Fruit fly (Drosophila melanogaster) whole organism, embryonic: ENCODE results near the gene AsnRS.
A peak's percentile ranks its signal among the peaks of the same experiment; 100 is the strongest.

ENCODE experiments used
- Bteb2 ChIP-seq: fragments of 200-800 bp; sonication (Bioruptor generic); optimal IDR thresholded peaks from 2 replicates; lab custom pipeline; 2016; ENCODE audit warnings: missing biosample characterization, missing genetic modification characterization
- CG10321 ChIP-seq: fragments of 200-800 bp; sonication (Bioruptor generic); IDR thresholded peaks from 2 replicates; pipeline ENCODE4 v1.3.6; 2022; ENCODE audit warnings: missing biosample characterization, missing genetic modification characterization
- CG10959 ChIP-seq: fragments of 200-800 bp; sonication (Bioruptor generic); IDR thresholded peaks from 2 replicates; pipeline ENCODE4 v1.3.6; 2022; ENCODE audit warnings: missing biosample characterization, missing genetic modification characterization
- CG10979 ChIP-seq: fragments of 200-800 bp; sonication (Bioruptor generic); optimal IDR thresholded peaks from 2 replicates; lab custom pipeline; 2018; ENCODE audit warnings: missing biosample characterization, mild to moderate bottlenecking, missing genetic modification characterization, moderate library complexity
- CG11085 ChIP-seq: fragments of 200-800 bp; sonication (Bioruptor generic); IDR thresholded peaks from 2 replicates; pipeline ENCODE4 v1.3.6; 2022; ENCODE audit warnings: missing biosample characterization, missing genetic modification characterization
- CG13894 ChIP-seq: fragments of 200-800 bp; sonication (Bioruptor generic); optimal IDR thresholded peaks from 3 replicates; lab custom pipeline; 2018; ENCODE audit warnings: missing biosample characterization, mild to moderate bottlenecking, missing genetic modification characterization, moderate library complexity
- CG1647 ChIP-seq: fragments of 200-800 bp; sonication (Bioruptor generic); optimal IDR thresholded peaks from 3 replicates; lab custom pipeline; 2016; ENCODE audit warnings: missing biosample characterization, missing genetic modification characterization
- CG17361 ChIP-seq: fragments of 200-800 bp; sonication (Bioruptor generic); IDR thresholded peaks from 3 replicates; pipeline ENCODE4 v1.3.6; 2022; ENCODE audit warnings: missing biosample characterization, missing genetic modification characterization
- CG18599 ChIP-seq: fragments of 200-800 bp; sonication (Bioruptor generic); optimal IDR thresholded peaks from 3 replicates; lab custom pipeline; 2017; ENCODE audit warnings: missing biosample characterization, missing genetic modification characterization, mild to moderate bottlenecking, moderate library complexity, missing genetic modification reagents
- CG2889 ChIP-seq: fragments of 200-800 bp; sonication (Bioruptor generic); IDR thresholded peaks from 3 replicates; pipeline ENCODE4 v1.3.6; 2022; ENCODE audit warnings: missing biosample characterization, missing genetic modification characterization
- CG33557 ChIP-seq: fragments of 200-800 bp; sonication (Bioruptor generic); optimal IDR thresholded peaks from 2 replicates; lab custom pipeline; 2019; ENCODE audit warnings: missing biosample characterization, mild to moderate bottlenecking, missing genetic modification characterization, moderate library complexity
- CG4854 ChIP-seq: fragments of 200-800 bp; sonication (Bioruptor generic); optimal IDR thresholded peaks from 2 replicates; lab custom pipeline; 2016; ENCODE audit warnings: missing biosample characterization, missing genetic modification characterization, inconsistent platforms
- CG6254 ChIP-seq: fragments of 200-800 bp; sonication (Bioruptor generic); optimal IDR thresholded peaks from 3 replicates; lab custom pipeline; 2017; ENCODE audit warnings: mild to moderate bottlenecking, missing biosample characterization, missing genetic modification reagents, missing genetic modification characterization
- CG7786 ChIP-seq: fragments of 200-800 bp; sonication (Bioruptor generic); optimal IDR thresholded peaks from 2 replicates; lab custom pipeline; 2016; ENCODE audit warnings: missing biosample characterization, missing genetic modification characterization
- CG8290 ChIP-seq, 3 experiments: fragments of 200-800 bp; sonication (Bioruptor generic); optimal IDR thresholded peaks; 2 replicates each; lab custom pipeline; 2016 to 2019; ENCODE audit warnings: missing biosample characterization in 3 of 3, missing genetic modification characterization in 3 of 3, mild to moderate bottlenecking in 2 of 3, moderate library complexity in 1 of 3
- CG8944 ChIP-seq: fragments of 200-800 bp; sonication (Bioruptor generic); optimal IDR thresholded peaks from 3 replicates; lab custom pipeline; 2016; ENCODE audit warnings: missing biosample characterization, missing genetic modification characterization
- CG9215 ChIP-seq: fragments of 200-800 bp; sonication (Bioruptor generic); IDR thresholded peaks from 2 replicates; pipeline ENCODE4 v1.3.6; 2022; ENCODE audit warnings: missing biosample characterization, missing genetic modification characterization
- CG9876 ChIP-seq: fragments of 200-800 bp; sonication (Bioruptor generic); optimal IDR thresholded peaks from 2 replicates; lab custom pipeline; 2016; ENCODE audit warnings: missing biosample characterization, missing genetic modification characterization
- D ChIP-seq, 2 experiments: fragments of 200-800 bp in 1 of 2; fragments of >200 bp in 1 of 2; sonication (Bioruptor generic) in 1 of 2; optimal IDR thresholded peaks; 2 replicates in 1 of 2; 3 replicates in 1 of 2; lab custom pipeline; 2017; ENCODE audit warnings: mild to moderate bottlenecking in 1 of 2, missing biosample characterization in 1 of 2, missing genetic modification characterization in 1 of 2, missing genetic modification reagents in 1 of 2
- D19B ChIP-seq: fragments of 200-800 bp; sonication (Bioruptor generic); optimal IDR thresholded peaks from 2 replicates; lab custom pipeline; 2017; ENCODE audit warnings: missing biosample characterization, mild to moderate bottlenecking, missing genetic modification characterization
- Dad ChIP-seq: fragments of 200-800 bp; sonication (Bioruptor generic); optimal IDR thresholded peaks from 3 replicates; lab custom pipeline; 2016; ENCODE audit warnings: missing biosample characterization, missing genetic modification characterization
- Dp ChIP-seq: fragments of 200-800 bp; sonication (Bioruptor generic); optimal IDR thresholded peaks from 2 replicates; lab custom pipeline; 2018; ENCODE audit warnings: missing biosample characterization, mild to moderate bottlenecking, missing genetic modification characterization, moderate library complexity
- Drgx ChIP-seq: fragments of 200-800 bp; sonication (Bioruptor generic); IDR thresholded peaks from 2 replicates; pipeline ENCODE4 v1.3.6; 2022; ENCODE audit warnings: missing biosample characterization, missing genetic modification characterization
- Lhr ChIP-seq: fragments of 200-800 bp; sonication (Bioruptor generic); optimal IDR thresholded peaks from 3 replicates; lab custom pipeline; 2017; ENCODE audit warnings: mild to moderate bottlenecking, missing biosample characterization, missing genetic modification reagents, missing genetic modification characterization
- Mad ChIP-seq: fragments of 200-800 bp; sonication (Bioruptor generic); optimal IDR thresholded peaks from 2 replicates; lab custom pipeline; 2016; ENCODE audit warnings: missing biosample characterization, missing genetic modification characterization
- Rx ChIP-seq: fragments of 200-800 bp; sonication (Bioruptor generic); IDR thresholded peaks from 2 replicates; pipeline ENCODE4 v1.3.6; 2022; ENCODE audit warnings: missing biosample characterization, missing genetic modification characterization
- amos ChIP-seq: fragments of 200-800 bp; sonication (Bioruptor generic); IDR thresholded peaks from 2 replicates; pipeline ENCODE4 v1.3.6; 2022; ENCODE audit warnings: missing biosample characterization, missing genetic modification characterization; ENCODE audit not compliant: partially characterized antibody
- aop ChIP-seq: fragments of 200-800 bp; sonication (Bioruptor generic); IDR thresholded peaks from 2 replicates; pipeline ENCODE4 v1.3.6; 2022; ENCODE audit warnings: missing biosample characterization, missing genetic modification characterization
- ap ChIP-seq: fragments of 200-800 bp; sonication (Bioruptor generic); IDR thresholded peaks from 2 replicates; pipeline ENCODE4 v1.3.6; 2022; ENCODE audit warnings: missing biosample characterization, missing genetic modification characterization
- bsh ChIP-seq, 2 experiments: fragments of 200-800 bp; sonication (Bioruptor generic); optimal IDR thresholded peaks; 2 replicates each; lab custom pipeline; 2017 to 2018; ENCODE audit warnings: mild to moderate bottlenecking in 2 of 2, missing biosample characterization in 2 of 2, missing genetic modification characterization in 2 of 2, moderate library complexity in 1 of 2
- crp ChIP-seq, 2 experiments: fragments of 200-800 bp; sonication (Bioruptor generic); optimal IDR thresholded peaks; 2 replicates in 1 of 2; 3 replicates in 1 of 2; lab custom pipeline; 2017; ENCODE audit warnings: missing biosample characterization in 2 of 2, missing genetic modification characterization in 2 of 2, mild to moderate bottlenecking in 1 of 2, moderate library complexity in 1 of 2
- disco-r ChIP-seq: fragments of 200-800 bp; sonication (Bioruptor generic); optimal IDR thresholded peaks from 2 replicates; lab custom pipeline; 2016; ENCODE audit warnings: missing biosample characterization, missing genetic modification characterization
- gce ChIP-seq: fragments of 200-800 bp; sonication (Bioruptor generic); IDR thresholded peaks from 3 replicates; pipeline ENCODE4 v1.3.6; 2022; ENCODE audit warnings: missing biosample characterization, missing genetic modification characterization
- hbn ChIP-seq: fragments of 200-800 bp; sonication (Bioruptor generic); IDR thresholded peaks from 2 replicates; pipeline ENCODE4 v1.3.6; 2022; ENCODE audit warnings: missing biosample characterization, missing genetic modification characterization; ENCODE audit not compliant: partially characterized antibody
- kah ChIP-seq: fragments of 200-800 bp; sonication (Bioruptor generic); optimal IDR thresholded peaks from 2 replicates; lab custom pipeline; 2018; ENCODE audit warnings: missing biosample characterization, mild to moderate bottlenecking, missing genetic modification characterization
- kay ChIP-seq: fragments of 200-800 bp; sonication (Bioruptor generic); optimal IDR thresholded peaks from 2 replicates; lab custom pipeline; 2016; ENCODE audit warnings: missing biosample characterization, missing genetic modification characterization
- knrl ChIP-seq: fragments of 200-800 bp; sonication (Bioruptor generic); IDR thresholded peaks from 3 replicates; pipeline ENCODE4 v1.3.6; 2022; ENCODE audit warnings: missing biosample characterization, missing genetic modification characterization; ENCODE audit not compliant: partially characterized antibody
- nau ChIP-seq: fragments of 200-800 bp; sonication (Bioruptor generic); optimal IDR thresholded peaks from 3 replicates; lab custom pipeline; 2017; ENCODE audit warnings: missing biosample characterization, mild to moderate bottlenecking, missing genetic modification characterization, missing genetic modification reagents
- oc ChIP-seq: fragments of 200-800 bp; sonication (Bioruptor generic); optimal IDR thresholded peaks from 2 replicates; lab custom pipeline; 2018; ENCODE audit warnings: missing biosample characterization, mild to moderate bottlenecking, missing genetic modification characterization, moderate library complexity
- org-1 ChIP-seq: fragments of 200-800 bp; sonication (Bioruptor generic); optimal IDR thresholded peaks from 2 replicates; lab custom pipeline; 2017; ENCODE audit warnings: missing biosample characterization, missing genetic modification characterization
- pb ChIP-seq: fragments of 200-800 bp; sonication (Bioruptor generic); optimal IDR thresholded peaks from 3 replicates; lab custom pipeline; 2016; ENCODE audit warnings: missing biosample characterization, missing genetic modification characterization
- pnt ChIP-seq: fragments of 200-800 bp; sonication (Bioruptor generic); optimal IDR thresholded peaks from 3 replicates; lab custom pipeline; 2016; ENCODE audit warnings: missing biosample characterization, missing genetic modification characterization
- psq ChIP-seq: fragments of 200-800 bp; sonication (Bioruptor generic); optimal IDR thresholded peaks from 2 replicates; lab custom pipeline; 2017; ENCODE audit warnings: missing biosample characterization, missing genetic modification characterization
- schlank ChIP-seq: fragments of 200-800 bp; sonication (Bioruptor generic); optimal IDR thresholded peaks from 2 replicates; lab custom pipeline; 2018; ENCODE audit warnings: missing biosample characterization, mild to moderate bottlenecking, missing genetic modification characterization
- scrt ChIP-seq: fragments of 200-800 bp; sonication (Bioruptor generic); optimal IDR thresholded peaks from 2 replicates; lab custom pipeline; 2018; ENCODE audit warnings: missing biosample characterization, mild to moderate bottlenecking, missing genetic modification characterization, moderate library complexity
- slbo ChIP-seq: fragments of 200-800 bp; sonication (Bioruptor generic); IDR thresholded peaks from 2 replicates; pipeline ENCODE4 v1.3.6; 2022; ENCODE audit warnings: missing biosample characterization, missing genetic modification characterization
- tin ChIP-seq: fragments of 200-800 bp; sonication (Bioruptor generic); optimal IDR thresholded peaks from 3 replicates; lab custom pipeline; 2016; ENCODE audit warnings: missing biosample characterization, missing genetic modification characterization
- tup ChIP-seq: fragments of 200-800 bp; sonication (Bioruptor generic); optimal IDR thresholded peaks from 2 replicates; lab custom pipeline; 2016; ENCODE audit warnings: missing biosample characterization, mild to moderate bottlenecking, missing genetic modification characterization, moderate library complexity
- unc-4 ChIP-seq: fragments of 200-800 bp; sonication (Bioruptor generic); IDR thresholded peaks from 2 replicates; pipeline ENCODE4 v1.3.6; 2022; ENCODE audit warnings: missing biosample characterization, missing genetic modification characterization; ENCODE audit not compliant: partially characterized antibody
- unpg ChIP-seq: fragments of 200-800 bp; sonication (Bioruptor generic); optimal IDR thresholded peaks from 3 replicates; lab custom pipeline; 2018; ENCODE audit warnings: missing biosample characterization, mild to moderate bottlenecking, missing genetic modification characterization, moderate library complexity

The AsnRS gene

dm6 chr2L:19120984-19121383 lies 10.8 kb downstream of the AsnRS start (continued):
- no peak for TF ChIP-seq tup (GFP tag; lab: Kevin White, UChicago)
- no peak for TF ChIP-seq D19B (GFP tag; lab: Kevin White, UChicago)
- TF ChIP-seq CG10959 (GFP tag; lab: Robert Waterston, UW), result no peak
- peak; percentile 24 for TF ChIP-seq unpg
- peak; percentile 46 for TF ChIP-seq slbo
- no peak for TF ChIP-seq nau
- peak; percentile 9 for TF ChIP-seq org-1 (GFP tag; lab: Kevin White, UChicago)
- no peak for TF ChIP-seq Rx
- TF ChIP-seq kah (GFP tag; lab: Kevin White, UChicago), result no peak
- no peak for TF ChIP-seq Bteb2 (GFP tag; lab: Kevin White, UChicago)
- TF ChIP-seq CG1647, result no peak
- no peak for TF ChIP-seq gce
- peak; percentile 17 for TF ChIP-seq Dad (GFP tag; lab: Kevin White, UChicago)
- no peak for TF ChIP-seq crp (GFP tag; optimal IDR thresholded peaks at IDR 0.05; lab: Kevin White, UChicago)
- peak; percentile 38; the same call in 1 of the 2 replicates for TF ChIP-seq CG9215 (GFP tag; lab: Robert Waterston, UW)
- TF ChIP-seq psq, result no peak
- TF ChIP-seq CG10321 (GFP tag; lab: Robert Waterston, UW), result no peak
- TF ChIP-seq amos (GFP tag; lab: Robert Waterston, UW), result no peak
- TF ChIP-seq CG18599 (GFP tag; lab: Kevin White, UChicago), result peak; percentile 57
- no peak for TF ChIP-seq CG33557
- TF ChIP-seq oc, result no peak
- TF ChIP-seq knrl (GFP tag; lab: Robert Waterston, UW), result no peak
- no peak for TF ChIP-seq aop (GFP tag; lab: Robert Waterston, UW)
- TF ChIP-seq bsh (GFP tag; optimal IDR thresholded peaks at IDR 0.05; lab: Kevin White, UChicago), result peak; percentile 3 to 25
- TF ChIP-seq kay (GFP tag; lab: Kevin White, UChicago), result peak; percentile 29
- TF ChIP-seq schlank (tag; lab: Kevin White, UChicago), result no peak
- no peak for TF ChIP-seq hbn (GFP tag; lab: Robert Waterston, UW)
- no peak for TF ChIP-seq Dp (GFP tag; lab: Kevin White, UChicago)
- no peak for TF ChIP-seq CG9876
- TF ChIP-seq disco-r (GFP tag; lab: Kevin White, UChicago), result no peak
- TF ChIP-seq CG2889 (GFP tag; lab: Robert Waterston, UW), result no peak
- no peak for TF ChIP-seq CG7786
- peak; percentile 19 for TF ChIP-seq CG6254 (GFP tag; lab: Kevin White, UChicago)
- TF ChIP-seq CG4854 (GFP tag; lab: Kevin White, UChicago), result no peak
- no peak for TF ChIP-seq scrt (GFP tag; lab: Kevin White, UChicago)
- TF ChIP-seq ap (GFP tag; lab: Robert Waterston, UW), result no peak
- peak; percentile 68 for TF ChIP-seq CG17361 (GFP tag; lab: Robert Waterston, UW)
- TF ChIP-seq CG8290 (GFP tag; optimal IDR thresholded peaks at IDR 0.05; lab: Kevin White, UChicago), result no peak
- no peak for TF ChIP-seq CG8290 (tag; optimal IDR thresholded peaks at IDR 0.05; lab: Kevin White, UChicago)
- no peak for TF ChIP-seq Lhr
- TF ChIP-seq CG13894 (tag; lab: Kevin White, UChicago), result no peak
- no peak for TF ChIP-seq CG11085
- no peak for TF ChIP-seq D (optimal IDR thresholded peaks at IDR 0.05; lab: Kevin White, UChicago)
- peak; percentile 13 for TF ChIP-seq D (GFP tag; optimal IDR thresholded peaks at IDR 0.05; lab: Kevin White, UChicago)
- no peak for TF ChIP-seq pb (GFP tag; lab: Kevin White, UChicago)
- TF ChIP-seq tin (GFP tag; lab: Kevin White, UChicago), result peak; percentile 35
- no peak for TF ChIP-seq unc-4
- TF ChIP-seq Drgx, result peak; percentile 24
- peak; percentile 39 for TF ChIP-seq pnt (GFP tag; lab: Kevin White, UChicago)
- TF ChIP-seq CG10979 (tag; lab: Kevin White, UChicago), result peak; percentile 29
- no peak for TF ChIP-seq CG8944 (GFP tag; lab: Kevin White, UChicago)
- no peak for TF ChIP-seq Mad (GFP tag; lab: Kevin White, UChicago)
